Fruit fly (Drosophila melanogaster) whole organism, embryonic: ENCODE results near the gene obst-F.

ENCODE experiments used
- Blimp-1 ChIP-seq: fragments of 200-800 bp; sonication (Bioruptor generic); optimal IDR thresholded peaks from 3 replicates; lab custom pipeline; 2018; ENCODE audit warnings: missing biosample characterization, missing genetic modification characterization, mild to moderate bottlenecking, moderate library complexity, missing genetic modification reagents
- CG10366 ChIP-seq: fragments of 200-800 bp; sonication (Bioruptor generic); IDR thresholded peaks from 2 replicates; pipeline ENCODE4 v1.3.6; 2022; ENCODE audit warnings: missing biosample characterization, missing genetic modification characterization
- CG11398 ChIP-seq: fragments of 200-800 bp; sonication (Bioruptor generic); optimal IDR thresholded peaks from 2 replicates; lab custom pipeline; 2016; ENCODE audit warnings: missing biosample characterization, missing genetic modification characterization
- CG11696 ChIP-seq: fragments of 200-800 bp; sonication (Bioruptor generic); IDR thresholded peaks from 2 replicates; pipeline ENCODE4 v1.3.6; 2022; ENCODE audit warnings: missing biosample characterization, missing genetic modification characterization
- CG12391 ChIP-seq: fragments of 200-800 bp; sonication (Bioruptor generic); optimal IDR thresholded peaks from 3 replicates; lab custom pipeline; 2018; ENCODE audit warnings: missing biosample characterization, mild to moderate bottlenecking, missing genetic modification characterization, moderate library complexity
- CG14710 ChIP-seq: fragments of 200-800 bp; sonication (Bioruptor generic); optimal IDR thresholded peaks from 3 replicates; lab custom pipeline; 2019; ENCODE audit warnings: missing biosample characterization, mild to moderate bottlenecking, missing genetic modification characterization, moderate library complexity
- CG15696 ChIP-seq: fragments of 200-800 bp; sonication (Bioruptor generic); optimal IDR thresholded peaks from 2 replicates; lab custom pipeline; 2019; ENCODE audit warnings: missing biosample characterization, mild to moderate bottlenecking, missing genetic modification characterization, moderate library complexity
- CG16813 ChIP-seq: fragments of 200-800 bp; sonication (Bioruptor generic); IDR thresholded peaks from 3 replicates; pipeline ENCODE4 v1.3.6; 2022; ENCODE audit warnings: missing biosample characterization, missing genetic modification characterization; ENCODE audit not compliant: partially characterized antibody
- CG18619 ChIP-seq: fragments of 200-800 bp; sonication (Bioruptor generic); optimal IDR thresholded peaks from 3 replicates; lab custom pipeline; 2017; ENCODE audit warnings: missing biosample characterization, mild to moderate bottlenecking, missing genetic modification characterization
- CG3163 ChIP-seq: fragments of 200-800 bp; sonication (Bioruptor generic); optimal IDR thresholded peaks from 3 replicates; lab custom pipeline; 2016; ENCODE audit warnings: missing biosample characterization, missing genetic modification characterization
- CG32772 ChIP-seq: fragments of 200-800 bp; sonication (Bioruptor generic); IDR thresholded peaks from 2 replicates; pipeline ENCODE4 v1.3.6; 2022; ENCODE audit warnings: missing biosample characterization, missing genetic modification characterization
- CG33213 ChIP-seq: fragments of 200-800 bp; sonication (Bioruptor generic); optimal IDR thresholded peaks from 3 replicates; lab custom pipeline; 2016; ENCODE audit warnings: missing biosample characterization, missing genetic modification characterization
- CG4404 ChIP-seq: fragments of 200-800 bp; sonication (Bioruptor generic); IDR thresholded peaks from 2 replicates; pipeline ENCODE4 v1.3.6; 2022; ENCODE audit warnings: missing biosample characterization, missing genetic modification characterization
- CG4424 ChIP-seq: fragments of 200-800 bp; sonication (Bioruptor generic); optimal IDR thresholded peaks from 3 replicates; lab custom pipeline; 2016; ENCODE audit warnings: missing biosample characterization, missing genetic modification characterization
- CG6654 ChIP-seq: fragments of 200-800 bp; sonication (Bioruptor generic); optimal IDR thresholded peaks from 2 replicates; lab custom pipeline; 2017; ENCODE audit warnings: missing biosample characterization, mild to moderate bottlenecking, missing genetic modification characterization
- CG6854 ChIP-seq: fragments of 200-800 bp; sonication (Bioruptor generic); optimal IDR thresholded peaks from 3 replicates; lab custom pipeline; 2017; ENCODE audit warnings: missing biosample characterization, mild to moderate bottlenecking, missing genetic modification characterization
- CG9797 ChIP-seq: fragments of 200-800 bp; sonication (Bioruptor generic); optimal IDR thresholded peaks from 3 replicates; lab custom pipeline; 2018; ENCODE audit warnings: missing biosample characterization, mild to moderate bottlenecking, missing genetic modification characterization
- CG9817 ChIP-seq: fragments of 200-800 bp; sonication (Bioruptor generic); optimal IDR thresholded peaks from 2 replicates; lab custom pipeline; 2018; ENCODE audit warnings: missing biosample characterization, mild to moderate bottlenecking, missing genetic modification characterization, moderate library complexity
- CG9932 ChIP-seq: fragments of 200-800 bp; sonication (Bioruptor generic); IDR thresholded peaks from 2 replicates; pipeline ENCODE4 v1.3.6; 2022; ENCODE audit warnings: missing biosample characterization, missing genetic modification characterization
- CTCF ChIP-seq: fragments of 200-800 bp; sonication (Bioruptor generic); optimal IDR thresholded peaks from 2 replicates; lab custom pipeline; 2017; ENCODE audit warnings: missing biosample characterization, mild to moderate bottlenecking, missing genetic modification characterization, moderate library complexity
- Camta ChIP-seq: fragments of 200-800 bp; sonication (Bioruptor generic); optimal IDR thresholded peaks from 2 replicates; lab custom pipeline; 2016; ENCODE audit warnings: missing biosample characterization, missing genetic modification characterization
- Dll ChIP-seq: fragments of 200-800 bp; sonication (Bioruptor generic); IDR thresholded peaks from 4 replicates; pipeline ENCODE4 v1.3.6; 2022; ENCODE audit warnings: missing biosample characterization, missing genetic modification characterization; ENCODE audit not compliant: partially characterized antibody
- Fer3 ChIP-seq: fragments of 200-800 bp; sonication (Bioruptor generic); optimal IDR thresholded peaks from 2 replicates; lab custom pipeline; 2018; ENCODE audit warnings: missing biosample characterization, mild to moderate bottlenecking, missing genetic modification characterization, moderate library complexity
- Hr51 ChIP-seq, 2 experiments: fragments of 200-800 bp; sonication (Bioruptor generic); optimal IDR thresholded peaks; 2 replicates in 1 of 2; 3 replicates in 1 of 2; lab custom pipeline; 2016 to 2018; ENCODE audit warnings: missing biosample characterization in 2 of 2, missing genetic modification characterization in 2 of 2, mild to moderate bottlenecking in 1 of 2, moderate library complexity in 1 of 2
- Med ChIP-seq: fragments of 200-800 bp; sonication (Bioruptor generic); peaks from one replicate; lab custom pipeline; 2016; ENCODE audit warnings: missing biosample characterization, missing genetic modification characterization, mild to moderate bottlenecking, inconsistent platforms, moderate library complexity
- Ravus ChIP-seq: fragments of 200-800 bp; sonication (Bioruptor generic); IDR thresholded peaks from 2 replicates; pipeline ENCODE4 v1.3.6; 2022; ENCODE audit warnings: missing biosample characterization, missing genetic modification characterization
- TFAM ChIP-seq: fragments of 200-800 bp; sonication (Bioruptor generic); optimal IDR thresholded peaks from 2 replicates; lab custom pipeline; 2017; ENCODE audit warnings: missing biosample characterization, missing genetic modification characterization, inconsistent platforms
- YL-1 ChIP-seq: fragments of 200-800 bp; sonication (Bioruptor generic); optimal IDR thresholded peaks from 3 replicates; lab custom pipeline; 2017; ENCODE audit warnings: missing biosample characterization, mild to moderate bottlenecking, missing genetic modification characterization
- ac ChIP-seq: fragments of 200-800 bp; sonication (Bioruptor generic); optimal IDR thresholded peaks from 3 replicates; lab custom pipeline; 2017; ENCODE audit warnings: missing biosample characterization, mild to moderate bottlenecking, missing genetic modification characterization
- btn ChIP-seq: fragments of 200-800 bp; sonication (Bioruptor generic); optimal IDR thresholded peaks from 2 replicates; lab custom pipeline; 2016; ENCODE audit warnings: missing biosample characterization, missing genetic modification characterization
- cad ChIP-seq: fragments of >200 bp; optimal IDR thresholded peaks from 2 replicates; lab custom pipeline; 2017; ENCODE audit warnings: missing biosample characterization, missing genetic modification characterization
- cg ChIP-seq: fragments of 200-800 bp; sonication (Bioruptor generic); optimal IDR thresholded peaks from 3 replicates; lab custom pipeline; 2019; ENCODE audit warnings: missing biosample characterization, mild to moderate bottlenecking, missing genetic modification characterization, moderate library complexity
- chinmo ChIP-seq: fragments of 200-800 bp; sonication (Bioruptor generic); IDR thresholded peaks from 4 replicates; pipeline ENCODE4 v1.3.6; 2022; ENCODE audit warnings: missing biosample characterization, missing genetic modification characterization; ENCODE audit not compliant: partially characterized antibody
- croc ChIP-seq: fragments of 200-800 bp; sonication (Bioruptor generic); conservative IDR thresholded peaks from 3 replicates; pipeline ENCODE4 v1.3.6; 2022; ENCODE audit warnings: missing biosample characterization, missing genetic modification characterization
- dmrt11E ChIP-seq: fragments of 200-800 bp; sonication (Bioruptor generic); optimal IDR thresholded peaks from 3 replicates; lab custom pipeline; 2018; ENCODE audit warnings: missing biosample characterization, mild to moderate bottlenecking, missing genetic modification characterization, moderate library complexity
- dysf ChIP-seq: fragments of 200-800 bp; sonication (Bioruptor generic); IDR thresholded peaks from 3 replicates; pipeline ENCODE4 v1.3.6; 2022; ENCODE audit warnings: missing biosample characterization, missing genetic modification characterization
- ewg ChIP-seq: fragments of 200-800 bp; sonication (Bioruptor generic); optimal IDR thresholded peaks from 3 replicates; lab custom pipeline; 2017; ENCODE audit warnings: mild to moderate bottlenecking, missing biosample characterization, missing genetic modification reagents, missing genetic modification characterization
- gsb-n ChIP-seq: fragments of 200-800 bp; sonication (Bioruptor generic); optimal IDR thresholded peaks from 3 replicates; lab custom pipeline; 2018; ENCODE audit warnings: missing biosample characterization, mild to moderate bottlenecking, missing genetic modification characterization
- h ChIP-seq: fragments of >200 bp; optimal IDR thresholded peaks from 2 replicates; lab custom pipeline; 2017
- hbn ChIP-seq: fragments of 200-800 bp; sonication (Bioruptor generic); IDR thresholded peaks from 2 replicates; pipeline ENCODE4 v1.3.6; 2022; ENCODE audit warnings: missing biosample characterization, missing genetic modification characterization; ENCODE audit not compliant: partially characterized antibody
- ken ChIP-seq: fragments of 200-800 bp; sonication (Bioruptor generic); IDR thresholded peaks from 3 replicates; pipeline ENCODE4 v1.3.6; 2022; ENCODE audit warnings: missing biosample characterization, missing genetic modification characterization
- p53 ChIP-seq: fragments of 200-800 bp; sonication (Bioruptor generic); optimal IDR thresholded peaks from 2 replicates; lab custom pipeline; 2016; ENCODE audit warnings: missing biosample characterization, missing genetic modification characterization
- pita ChIP-seq: fragments of 200-800 bp; sonication (Bioruptor generic); optimal IDR thresholded peaks from 2 replicates; lab custom pipeline; 2017; ENCODE audit warnings: missing biosample characterization, mild to moderate bottlenecking, missing genetic modification characterization
- psq ChIP-seq: fragments of 200-800 bp; sonication (Bioruptor generic); optimal IDR thresholded peaks from 2 replicates; lab custom pipeline; 2017; ENCODE audit warnings: missing biosample characterization, missing genetic modification characterization
- sd ChIP-seq: fragments of 200-800 bp; sonication (Bioruptor generic); optimal IDR thresholded peaks from 3 replicates; lab custom pipeline; 2018; ENCODE audit warnings: missing biosample characterization, mild to moderate bottlenecking, missing genetic modification characterization, moderate library complexity
- sim ChIP-seq: fragments of 200-800 bp; sonication (Bioruptor generic); IDR thresholded peaks from 2 replicates; pipeline ENCODE4 v1.3.6; 2022; ENCODE audit warnings: missing biosample characterization, missing genetic modification characterization
- sna ChIP-seq: fragments of 200-800 bp; sonication (Bioruptor generic); IDR thresholded peaks from 2 replicates; pipeline ENCODE4 v1.3.6; 2022; ENCODE audit warnings: missing biosample characterization, missing genetic modification characterization; ENCODE audit not compliant: partially characterized antibody
- sr ChIP-seq: fragments of 200-800 bp; sonication (Bioruptor generic); IDR thresholded peaks from 3 replicates; pipeline ENCODE4 v1.3.6; 2022; ENCODE audit warnings: missing biosample characterization, missing genetic modification characterization
- unpg ChIP-seq: fragments of 200-800 bp; sonication (Bioruptor generic); optimal IDR thresholded peaks from 3 replicates; lab custom pipeline; 2018; ENCODE audit warnings: missing biosample characterization, mild to moderate bottlenecking, missing genetic modification characterization, moderate library complexity
- zen2 ChIP-seq: fragments of 200-800 bp; sonication (Bioruptor generic); IDR thresholded peaks from 3 replicates; pipeline ENCODE4 v1.3.6; 2022; ENCODE audit warnings: missing biosample characterization, missing genetic modification characterization; ENCODE audit not compliant: partially characterized antibody

obst-F gene

DNA sequence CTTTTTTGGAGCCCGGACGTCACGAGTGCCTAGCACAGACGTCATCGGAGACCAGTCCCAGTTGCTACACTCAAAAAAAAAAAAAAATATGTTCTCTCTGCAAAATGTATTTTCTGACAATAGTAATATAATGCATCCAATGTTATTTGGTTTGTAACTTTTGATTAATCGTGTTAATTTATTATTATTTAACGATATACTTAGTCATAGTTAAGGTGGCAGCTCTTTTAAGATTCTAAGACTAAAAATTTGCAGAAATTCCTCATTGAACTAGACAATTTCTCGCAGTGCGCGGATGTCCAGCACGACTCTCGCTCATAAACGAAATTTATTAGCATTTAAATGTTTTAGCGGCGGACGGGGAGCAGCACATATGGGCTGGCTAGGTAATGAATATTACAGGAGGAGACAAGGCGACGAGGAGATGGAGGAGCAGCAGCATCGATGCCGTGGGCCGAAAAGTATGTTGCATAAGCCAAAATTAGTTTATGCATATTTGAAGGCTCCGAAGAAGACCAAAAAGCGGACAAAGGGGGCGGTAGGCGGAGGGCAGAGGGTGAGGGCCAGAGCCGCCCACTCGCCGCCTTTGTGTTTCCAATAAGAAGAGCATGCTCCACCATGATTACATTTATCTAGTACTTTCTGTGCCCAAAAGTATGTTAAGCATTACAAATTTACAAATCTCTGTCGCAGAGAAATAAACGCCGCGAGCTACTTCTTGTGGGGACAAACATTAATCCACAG lies 17.9 kb downstream of the obst-F start (continued):
- peak; percentile 38 for TF ChIP-seq CG15696 (tag; lab: Kevin White, UChicago)
- no peak for TF ChIP-seq p53 (GFP tag; lab: Kevin White, UChicago)
- peak; percentile 60 for TF ChIP-seq CG4424
- no peak for TF ChIP-seq CTCF (GFP tag; lab: Kevin White, UChicago)
- no peak for TF ChIP-seq CG6854 (GFP tag; lab: Kevin White, UChicago)
- peak; percentile 54 for TF ChIP-seq Blimp-1 (GFP tag; lab: Kevin White, UChicago)
- TF ChIP-seq ac = no peak
- peak; percentile 56; the same call in 1 of the 2 replicates for TF ChIP-seq CG9932
- no peak for TF ChIP-seq h (lab: Kevin White, UChicago)
- TF ChIP-seq unpg (GFP tag; lab: Kevin White, UChicago) = peak; percentile 53
- TF ChIP-seq ewg (GFP tag; lab: Kevin White, UChicago) = peak; percentile 46
- peak; percentile 1 for TF ChIP-seq CG9817 (tag; lab: Kevin White, UChicago)
- TF ChIP-seq hbn = no peak
- TF ChIP-seq CG4404 (GFP tag; lab: Robert Waterston, UW) = peak; percentile 29; the same call in 1 of the 2 replicates
- no peak for TF ChIP-seq sim
- TF ChIP-seq ken = no peak
- peak; percentile 42 for TF ChIP-seq dmrt11E (tag; lab: Kevin White, UChicago)

dm6 chr3L:20182799-20183198 lies 18.6 kb downstream of the obst-F start:
- TF ChIP-seq btn (GFP tag; lab: Kevin White, UChicago) (no peak), sna (GFP tag; lab: Robert Waterston, UW) (no peak), chinmo (GFP tag; lab: Robert Waterston, UW) (0 out of 4 replicates have a peak, but pooled peaks have one; percentile 13), psq (GFP tag; lab: Kevin White, UChicago) (no peak), dysf (GFP tag; lab: Robert Waterston, UW) (no peak), YL-1 (no peak), CG14710 (tag; lab: Kevin White, UChicago) (no peak), Fer3 (no peak), Med (GFP tag; lab: Kevin White, UChicago) (peak; percentile 3), CG18619 (GFP tag; lab: Kevin White, UChicago) (no peak), cg (peak; percentile 65), zen2 (GFP tag; lab: Robert Waterston, UW) (no peak), CG10366 (GFP tag; lab: Robert Waterston, UW) (no peak), CG11696 (GFP tag; lab: Robert Waterston, UW) (no peak), CG6654 (GFP tag; lab: Kevin White, UChicago) (no peak), Camta (GFP tag; lab: Kevin White, UChicago) (no peak), CG9797 (GFP tag; lab: Kevin White, UChicago) (no peak), CG11398 (GFP tag; lab: Kevin White, UChicago) (no peak), Hr51 (GFP tag; optimal IDR thresholded peaks at IDR 0.05; lab: Kevin White, UChicago) (no peak), sr (GFP tag; lab: Robert Waterston, UW) (no peak), sd (tag; lab: Kevin White, UChicago) (peak; percentile 59), CG33213 (GFP tag; lab: Kevin White, UChicago) (no peak), TFAM (no peak), pita (GFP tag; lab: Kevin White, UChicago) (no peak), cad (GFP tag; lab: Kevin White, UChicago) (peak; percentile 43), croc (GFP tag; lab: Robert Waterston, UW) (no peak), CG32772 (GFP tag; lab: Robert Waterston, UW) (no peak), CG16813 (no peak), CG3163 (GFP tag; lab: Kevin White, UChicago) (no peak), CG12391 (tag; lab: Kevin White, UChicago) (no peak), gsb-n (tag; lab: Kevin White, UChicago) (no peak), Dll (GFP tag; lab: Robert Waterston, UW) (no peak), Ravus (no peak)
